Fruit fly (Drosophila melanogaster) whole organism, prepupa: ENCODE results near the gene CG32189.
A peak's percentile ranks its signal among the peaks of the same experiment; 100 is the strongest.

Source experiments
- Blimp-1 ChIP-seq: fragments of 200-800 bp; sonication (Bioruptor generic); optimal IDR thresholded peaks from 3 replicates; lab custom pipeline; 2017; ENCODE audit warnings: missing biosample characterization, missing genetic modification characterization, mild to moderate bottlenecking, moderate library complexity, missing genetic modification reagents
- CG11294 ChIP-seq: fragments of 200-800 bp; sonication (Bioruptor generic); IDR thresholded peaks from 2 replicates; pipeline ENCODE4 v1.3.6; 2022; ENCODE audit warnings: missing biosample characterization, missing genetic modification characterization
- CG11762 ChIP-seq: fragments of 200-800 bp; sonication (Bioruptor generic); optimal IDR thresholded peaks from 3 replicates; lab custom pipeline; 2016; ENCODE audit warnings: missing biosample characterization, missing genetic modification characterization; ENCODE audit not compliant: insufficient read depth
- CG15336 ChIP-seq: fragments of 200-800 bp; sonication (Bioruptor generic); IDR thresholded peaks from 2 replicates; pipeline ENCODE4 v1.3.6; 2022; ENCODE audit warnings: missing biosample characterization, missing genetic modification characterization
- CG1621 ChIP-seq: fragments of 200-800 bp; sonication (Bioruptor generic); optimal IDR thresholded peaks from 3 replicates; lab custom pipeline; 2018; ENCODE audit warnings: missing biosample characterization, mild to moderate bottlenecking, missing genetic modification characterization
- CG16779 ChIP-seq: fragments of 200-800 bp; sonication (Bioruptor generic); optimal IDR thresholded peaks from 3 replicates; lab custom pipeline; 2017; ENCODE audit warnings: missing biosample characterization, mild to moderate bottlenecking, missing genetic modification characterization
- CG3032 ChIP-seq: fragments of 200-800 bp; optimal IDR thresholded peaks from 2 replicates; lab custom pipeline; 2019; ENCODE audit warnings: missing biosample characterization, mild to moderate bottlenecking, missing genetic modification characterization, moderate library complexity
- CG31627 ChIP-seq: fragments of 200-800 bp; sonication (Bioruptor generic); optimal IDR thresholded peaks from 3 replicates; lab custom pipeline; 2016; ENCODE audit warnings: missing biosample characterization, missing genetic modification characterization
- CG32006 ChIP-seq: fragments of 200-800 bp; sonication (Bioruptor generic); optimal IDR thresholded peaks from 3 replicates; lab custom pipeline; 2017; ENCODE audit warnings: missing biosample characterization, mild to moderate bottlenecking, missing genetic modification characterization
- CG34406 ChIP-seq: fragments of 200-800 bp; sonication (Bioruptor generic); optimal IDR thresholded peaks from 3 replicates; lab custom pipeline; 2016; ENCODE audit warnings: missing biosample characterization, missing genetic modification characterization
- CG3919 ChIP-seq: fragments of 200-800 bp; sonication (Bioruptor generic); optimal IDR thresholded peaks from 3 replicates; lab custom pipeline; 2016; ENCODE audit warnings: missing biosample characterization, missing genetic modification characterization
- CG4318 ChIP-seq: fragments of 200-800 bp; sonication (Bioruptor generic); optimal IDR thresholded peaks from 3 replicates; lab custom pipeline; 2017; ENCODE audit warnings: missing biosample characterization, mild to moderate bottlenecking, missing genetic modification characterization
- CG6276 ChIP-seq: fragments of 200-800 bp; sonication (Bioruptor generic); optimal IDR thresholded peaks from 2 replicates; lab custom pipeline; 2017; ENCODE audit warnings: missing biosample characterization, mild to moderate bottlenecking, missing genetic modification characterization
- CG6792 ChIP-seq: fragments of 200-800 bp; sonication (Bioruptor generic); optimal IDR thresholded peaks from 3 replicates; lab custom pipeline; 2016; ENCODE audit warnings: missing biosample characterization, missing genetic modification characterization
- CG6808 ChIP-seq: fragments of 200-800 bp; sonication (Bioruptor generic); optimal IDR thresholded peaks from 3 replicates; lab custom pipeline; 2017; ENCODE audit warnings: missing biosample characterization, missing genetic modification characterization, mild to moderate bottlenecking, moderate library complexity, missing genetic modification reagents
- CG6854 ChIP-seq: fragments of 200-800 bp; sonication (Bioruptor generic); optimal IDR thresholded peaks from 2 replicates; lab custom pipeline; 2017; ENCODE audit warnings: missing biosample characterization, mild to moderate bottlenecking, missing genetic modification characterization
- CG7368 ChIP-seq: fragments of 200-800 bp; sonication (Bioruptor generic); optimal IDR thresholded peaks from 3 replicates; lab custom pipeline; 2016; ENCODE audit warnings: missing biosample characterization, missing genetic modification characterization
- CG8319 ChIP-seq: fragments of 200-800 bp; sonication (Bioruptor generic); optimal IDR thresholded peaks from 3 replicates; lab custom pipeline; 2016; ENCODE audit warnings: missing biosample characterization, missing genetic modification characterization
- CG9139 ChIP-seq: fragments of 200-800 bp; sonication (Bioruptor generic); optimal IDR thresholded peaks from 3 replicates; lab custom pipeline; 2017; ENCODE audit warnings: missing biosample characterization, mild to moderate bottlenecking, missing genetic modification characterization
- Eip75B ChIP-seq: fragments of 200-800 bp; sonication (Bioruptor generic); optimal IDR thresholded peaks from 3 replicates; lab custom pipeline; 2016; ENCODE audit warnings: missing biosample characterization, missing genetic modification characterization
- Eip78C ChIP-seq: fragments of 200-800 bp; sonication (Bioruptor generic); peaks from one replicate; lab custom pipeline; 2016; ENCODE audit warnings: missing biosample characterization, missing genetic modification characterization
- Eip93F ChIP-seq: fragments of 200-800 bp; sonication (Bioruptor generic); optimal IDR thresholded peaks from 2 replicates; lab custom pipeline; 2016; ENCODE audit warnings: missing biosample characterization, mild to moderate bottlenecking, missing genetic modification characterization
- Ets21C ChIP-seq: fragments of 200-800 bp; sonication (Bioruptor generic); optimal IDR thresholded peaks from 3 replicates; lab custom pipeline; 2016; ENCODE audit warnings: missing biosample characterization, missing genetic modification characterization
- Ets96B ChIP-seq: fragments of 200-800 bp; optimal IDR thresholded peaks from 2 replicates; lab custom pipeline; 2019; ENCODE audit warnings: missing biosample characterization, mild to moderate bottlenecking, missing genetic modification characterization, moderate library complexity
- Hr39 ChIP-seq: fragments of 200-800 bp; sonication (Bioruptor generic); optimal IDR thresholded peaks from 2 replicates; lab custom pipeline; 2016; ENCODE audit warnings: missing biosample characterization, missing genetic modification characterization
- Hr4 ChIP-seq: fragments of 200-800 bp; sonication (Bioruptor generic); optimal IDR thresholded peaks from 3 replicates; lab custom pipeline; 2016; ENCODE audit warnings: missing biosample characterization, missing genetic modification characterization
- Lpt ChIP-seq: fragments of 200-800 bp; sonication (Bioruptor generic); optimal IDR thresholded peaks from 3 replicates; lab custom pipeline; 2016; ENCODE audit warnings: missing biosample characterization, missing genetic modification characterization
- Met ChIP-seq: fragments of 200-800 bp; sonication (Bioruptor generic); optimal IDR thresholded peaks from 3 replicates; lab custom pipeline; 2016; ENCODE audit warnings: missing biosample characterization, missing genetic modification characterization
- Smox ChIP-seq: fragments of 200-800 bp; sonication (Bioruptor generic); optimal IDR thresholded peaks from 3 replicates; lab custom pipeline; 2016; ENCODE audit warnings: missing biosample characterization, missing genetic modification characterization
- Sox102F ChIP-seq: fragments of 200-800 bp; sonication (Bioruptor generic); optimal IDR thresholded peaks from 2 replicates; lab custom pipeline; 2016; ENCODE audit warnings: missing biosample characterization, mild to moderate bottlenecking, missing genetic modification characterization
- Sox14 ChIP-seq: fragments of 200-800 bp; sonication (Bioruptor generic); optimal IDR thresholded peaks from 3 replicates; lab custom pipeline; 2016; ENCODE audit warnings: missing biosample characterization, missing genetic modification characterization
- Sox15 ChIP-seq: fragments of 200-800 bp; sonication (Bioruptor generic); optimal IDR thresholded peaks from 3 replicates; lab custom pipeline; 2016; ENCODE audit warnings: missing biosample characterization, missing genetic modification characterization
- achi ChIP-seq: fragments of 200-800 bp; sonication (Bioruptor generic); optimal IDR thresholded peaks from 3 replicates; lab custom pipeline; 2016; ENCODE audit warnings: missing biosample characterization, missing genetic modification characterization
- dac ChIP-seq: fragments of 200-800 bp; sonication (Bioruptor generic); optimal IDR thresholded peaks from 2 replicates; lab custom pipeline; 2017; ENCODE audit warnings: missing biosample characterization, mild to moderate bottlenecking, missing genetic modification characterization
- dsx ChIP-seq: fragments of 200-800 bp; optimal IDR thresholded peaks from 3 replicates; lab custom pipeline; 2019; ENCODE audit warnings: missing biosample characterization, mild to moderate bottlenecking, missing genetic modification characterization, moderate library complexity; ENCODE audit not compliant: poor library complexity, severe bottlenecking
- eg ChIP-seq: fragments of 200-800 bp; sonication (Bioruptor generic); IDR thresholded peaks from 3 replicates; pipeline ENCODE4 v1.3.6; 2022; ENCODE audit warnings: missing biosample characterization, missing genetic modification characterization
- esn ChIP-seq: fragments of 200-800 bp; sonication (Bioruptor generic); optimal IDR thresholded peaks from 2 replicates; lab custom pipeline; 2016; ENCODE audit warnings: missing biosample characterization, mild to moderate bottlenecking, missing genetic modification characterization, moderate library complexity
- fd85E ChIP-seq: fragments of 200-800 bp; sonication (Bioruptor generic); optimal IDR thresholded peaks from 3 replicates; lab custom pipeline; 2016; ENCODE audit warnings: missing biosample characterization, missing genetic modification characterization
- fkh ChIP-seq: fragments of 200-800 bp; sonication (Bioruptor generic); optimal IDR thresholded peaks from 3 replicates; lab custom pipeline; 2017; ENCODE audit warnings: missing biosample characterization, mild to moderate bottlenecking, missing genetic modification characterization, moderate library complexity
- lz ChIP-seq: fragments of 200-800 bp; sonication (Bioruptor generic); optimal IDR thresholded peaks from 3 replicates; lab custom pipeline; 2016; ENCODE audit warnings: missing biosample characterization, missing genetic modification characterization
- net ChIP-seq: fragments of 200-800 bp; sonication (Bioruptor generic); optimal IDR thresholded peaks from 3 replicates; lab custom pipeline; 2016; ENCODE audit warnings: missing biosample characterization, missing genetic modification characterization
- pdm3 ChIP-seq: fragments of 200-800 bp; sonication (Bioruptor generic); optimal IDR thresholded peaks from 3 replicates; lab custom pipeline; 2016; ENCODE audit warnings: missing biosample characterization, missing genetic modification characterization
- salr ChIP-seq, 2 experiments: fragments of 200-800 bp; sonication (Bioruptor generic); optimal IDR thresholded peaks; 3 replicates each; lab custom pipeline; 2016 to 2018; ENCODE audit warnings: missing biosample characterization in 2 of 2, missing genetic modification characterization in 2 of 2, mild to moderate bottlenecking in 1 of 2
- ss ChIP-seq, 2 experiments: fragments of 200-800 bp; sonication (Bioruptor generic); optimal IDR thresholded peaks; 2 replicates in 1 of 2; 3 replicates in 1 of 2; lab custom pipeline; 2017 to 2018; ENCODE audit warnings: mild to moderate bottlenecking in 2 of 2, missing biosample characterization in 2 of 2, missing genetic modification characterization in 2 of 2, moderate library complexity in 1 of 2
- svp ChIP-seq: fragments of 200-800 bp; sonication (Bioruptor generic); peaks from one replicate; lab custom pipeline; 2016; ENCODE audit warnings: missing biosample characterization, missing genetic modification characterization
- vri ChIP-seq: fragments of 200-800 bp; sonication (Bioruptor generic); optimal IDR thresholded peaks from 3 replicates; lab custom pipeline; 2016; ENCODE audit warnings: missing biosample characterization, mild to moderate bottlenecking, missing genetic modification characterization

CG32189 gene

DNA sequence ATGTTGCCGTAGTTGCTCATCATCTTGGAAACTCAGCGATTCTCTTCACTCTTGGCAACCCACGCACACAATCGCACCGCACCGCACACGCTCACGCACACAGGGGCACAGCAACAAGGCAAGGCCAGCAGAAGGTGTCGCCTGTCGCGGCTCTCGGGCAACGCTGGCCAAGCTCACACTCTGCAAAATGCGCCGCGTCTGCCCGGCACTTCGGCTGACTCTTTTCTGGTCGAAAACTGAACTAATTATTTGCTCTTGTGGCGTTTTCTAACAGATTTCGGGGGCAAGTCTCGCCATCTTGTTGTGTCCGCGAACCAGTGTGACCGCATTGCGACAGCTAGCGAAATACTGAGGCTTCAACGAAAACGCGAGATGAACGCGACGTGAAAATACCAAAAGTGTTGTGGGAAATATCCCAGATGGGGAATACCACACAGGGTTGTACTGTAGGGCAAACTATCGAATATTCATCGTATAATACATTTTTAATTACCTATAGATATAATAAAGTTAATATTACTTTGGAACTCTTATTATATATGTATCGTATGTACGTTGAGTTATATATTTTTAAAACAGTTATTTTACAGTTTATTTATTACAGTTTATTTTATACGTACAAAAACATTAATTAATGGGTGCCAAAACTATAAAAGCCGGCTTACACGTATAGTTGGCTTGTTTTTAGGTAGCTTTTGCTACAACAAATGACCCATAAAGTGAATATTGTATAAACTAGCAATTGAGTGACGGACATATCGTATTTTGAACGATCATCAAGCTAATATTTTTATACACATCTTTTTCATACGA lies 11.4 kb upstream of the CG32189 start, which contains the start of the genes MED19 and CG7430 (continued):
- TF ChIP-seq CG7368 (GFP tag; lab: Kevin White, UChicago) (no peak), Smox (GFP tag; lab: Kevin White, UChicago) (no peak), fkh (GFP tag; lab: Kevin White, UChicago) (no peak), CG11762 (no peak), CG31627 (GFP tag; lab: Kevin White, UChicago) (no peak), pdm3 (no peak), CG6276 (GFP tag; lab: Kevin White, UChicago) (no peak), vri (GFP tag; lab: Kevin White, UChicago) (peak; percentile 23), Hr39 (GFP tag; lab: Kevin White, UChicago) (no peak), Hr4 (GFP tag; lab: Kevin White, UChicago) (no peak), Met (GFP tag; lab: Kevin White, UChicago) (no peak), CG6854 (GFP tag; lab: Kevin White, UChicago) (peak; percentile 79), Sox15 (no peak), CG15336 (GFP tag; lab: Robert Waterston, UW) (peak; percentile 51; the same call in 1 of the 2 replicates), Eip75B (GFP tag; lab: Kevin White, UChicago) (no peak), Ets21C (GFP tag; lab: Kevin White, UChicago) (no peak), Lpt (GFP tag; lab: Kevin White, UChicago) (no peak), ss (GFP tag; optimal IDR thresholded peaks at IDR 0.05; lab: Kevin White, UChicago) (peak in 1 of 2 experiments; percentile 64), CG8319 (no peak), Ets96B (no peak), eg (GFP tag; lab: Robert Waterston, UW) (peak; percentile 29; the same call in 1 of the 3 replicates), CG1621 (tag; lab: Kevin White, UChicago) (peak; percentile 10), CG4318 (GFP tag; lab: Kevin White, UChicago) (no peak), CG9139 (GFP tag; lab: Kevin White, UChicago) (no peak), Sox14 (GFP tag; lab: Kevin White, UChicago) (no peak), CG6808 (GFP tag; lab: Kevin White, UChicago) (no peak), CG11294 (no peak), CG3032 (tag; lab: Kevin White, UChicago) (no peak), dac (no peak), net (GFP tag; lab: Kevin White, UChicago) (no peak), Eip78C (GFP tag; lab: Kevin White, UChicago) (peak; percentile 56), fd85E (no peak), Blimp-1 (no peak), CG16779 (tag; lab: Kevin White, UChicago) (no peak), Eip93F (GFP tag; lab: Kevin White, UChicago) (no peak), lz (GFP tag; lab: Kevin White, UChicago) (peak; percentile 19), salr (GFP tag; optimal IDR thresholded peaks at IDR 0.05; lab: Kevin White, UChicago) (no peak), dsx (GFP tag; lab: Kevin White, UChicago) (no peak)

DNA sequence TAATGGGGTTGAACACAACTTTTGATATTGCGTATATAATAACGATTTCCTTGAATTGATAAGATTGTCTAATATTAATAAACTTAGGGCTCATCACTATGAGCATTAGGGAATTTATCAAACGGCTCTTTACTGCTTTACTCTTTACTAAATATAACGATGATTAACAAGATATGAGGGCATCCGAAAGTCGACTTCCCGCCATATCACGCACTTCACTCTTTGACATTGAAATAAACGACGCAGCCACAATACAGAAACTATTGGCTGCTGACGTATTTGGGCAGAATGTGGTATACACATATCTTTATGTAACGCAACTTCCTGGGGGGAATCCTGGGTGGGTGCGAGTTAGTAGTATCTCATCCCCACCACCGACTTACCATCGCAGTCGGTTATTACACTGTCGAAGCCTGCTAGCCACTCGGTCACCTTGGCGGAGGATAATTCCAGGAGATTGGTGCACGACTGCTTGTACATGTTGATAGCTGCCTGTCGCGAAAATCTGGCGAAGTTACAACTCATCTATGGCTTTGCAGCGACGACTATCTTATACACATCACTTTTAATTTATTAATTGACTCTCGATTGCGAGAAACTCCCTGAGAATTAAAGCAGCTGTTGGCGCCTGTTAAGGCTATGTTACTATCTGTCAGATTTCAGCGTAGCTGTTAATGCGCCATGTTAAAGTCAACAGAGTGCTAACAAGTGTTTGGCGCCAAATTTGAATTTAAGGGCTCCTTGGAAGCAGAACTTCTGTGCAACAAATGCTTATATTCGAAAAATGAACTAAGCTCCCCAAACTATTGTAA lies 8.1 kb upstream of the CG32189 start, which contains the start of gene CG5567:
CG5567 (minus strand) TSS at position 653 of the 812 bp plus-strand sequence.
- TF ChIP-seq CG34406 (GFP tag; lab: Kevin White, UChicago) (no peak), achi (GFP tag; lab: Kevin White, UChicago) (peak; percentile 98), CG1621 (tag; lab: Kevin White, UChicago) (no peak), CG4318 (GFP tag; lab: Kevin White, UChicago) (no peak), Sox14 (GFP tag; lab: Kevin White, UChicago) (peak; percentile 14), CG32006 (peak; percentile 28), Met (GFP tag; lab: Kevin White, UChicago) (no peak), CG3032 (tag; lab: Kevin White, UChicago) (peak; percentile 74), CG3919 (GFP tag; lab: Kevin White, UChicago) (no peak), Sox102F (no peak), esn (GFP tag; lab: Kevin White, UChicago) (peak; percentile 16), Eip78C (GFP tag; lab: Kevin White, UChicago) (peak; percentile 56), CG8319 (no peak), CG6854 (GFP tag; lab: Kevin White, UChicago) (no peak), Eip93F (GFP tag; lab: Kevin White, UChicago) (no peak), svp (GFP tag; lab: Kevin White, UChicago) (peak; percentile 72), eg (GFP tag; lab: Robert Waterston, UW) (peak; percentile 33; the same call in 1 of the 3 replicates), CG11762 (no peak), CG6792 (GFP tag; lab: Kevin White, UChicago) (no peak)
- TF ChIP-seq, all 60 proteins: peak for 8
